Worm (Caenorhabditis elegans): ENCODE measurements around the gene cnd-1.
A peak's percentile ranks its signal among the peaks of the same experiment; 100 is the strongest.

Gene cnd-1

DNA sequence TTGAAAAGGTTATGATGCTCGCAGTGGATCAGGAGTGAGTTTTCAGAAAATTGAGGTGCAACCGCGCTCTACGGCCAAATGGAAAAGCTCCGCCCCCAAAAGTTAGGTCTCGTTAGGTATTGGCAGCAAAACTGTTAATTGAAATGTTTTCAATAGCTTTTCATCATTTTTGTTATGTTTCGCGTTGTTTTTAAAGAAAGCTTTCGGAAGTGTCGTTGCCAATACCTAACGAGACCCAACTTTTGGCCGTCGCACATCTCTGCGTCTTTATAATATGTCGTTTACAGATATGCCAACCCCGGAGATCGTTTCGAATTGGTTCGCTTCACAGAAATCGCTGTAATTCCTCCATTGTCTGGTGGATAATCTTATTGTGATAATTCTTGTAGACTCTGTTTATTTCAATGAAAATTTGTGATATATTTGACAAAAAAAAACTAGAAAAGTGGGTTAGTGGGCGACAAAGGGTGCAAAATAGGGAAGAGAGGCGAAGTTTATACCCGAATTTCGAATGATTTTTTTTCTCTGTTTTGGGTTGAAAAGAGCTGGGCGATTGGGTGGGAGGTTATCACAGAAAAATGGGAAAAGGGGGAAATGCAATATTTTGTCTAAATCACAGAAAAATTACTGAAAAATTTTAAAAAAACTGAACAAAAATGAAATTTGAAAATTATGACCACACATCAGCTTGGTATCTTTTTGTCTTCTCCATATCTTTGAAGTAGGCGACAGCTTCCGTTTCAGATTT lies 48.0 kb downstream of the cnd-1 start (continued):
- TF ChIP-seq ama-1 (optimal IDR thresholded peaks at IDR 0.05) (no peak), ama-1 (GFP tag; optimal IDR thresholded peaks at IDR 0.05) (peak in 1 of 2 experiments; percentile 4), attf-5 (GFP tag; optimal IDR thresholded peaks at IDR 0.05) (peak; percentile 40), tbp1 (GFP tag; optimal IDR thresholded peaks at IDR 0.05) (peak; percentile 8), F57A8.1 (GFP tag; optimal IDR thresholded peaks at IDR 0.05) (no peak), ekl-4 (GFP tag; IDR thresholded peaks at IDR 0.05) (peak; percentile 56; the same call in 1 of the 2 replicates), lag-1 (GFP tag; IDR thresholded peaks at IDR 0.05) (no peak), F10E7.11 (tag; optimal IDR thresholded peaks at IDR 0.05) (no peak), rpc-1 (optimal IDR thresholded peaks at IDR 0.05) (no peak), rpc-1 (tag; optimal IDR thresholded peaks at IDR 0.05) (no peak), ceh-79 (tag; optimal IDR thresholded peaks at IDR 0.05) (no peak), chd-7 (tag; optimal IDR thresholded peaks at IDR 0.05) (peak; percentile 61), repo-1 (tag; optimal IDR thresholded peaks at IDR 0.05) (peak; percentile 91), Y53G8AR.9 (GFP tag; conservative IDR thresholded peaks at IDR 0.05) (peak; percentile 77), ztf-6 (GFP tag; IDR thresholded peaks at IDR 0.05) (no peak), dpff-1 (tag; optimal IDR thresholded peaks at IDR 0.05) (no peak), let-526 (GFP tag; IDR thresholded peaks at IDR 0.05) (no peak), lin-40 (tag; optimal IDR thresholded peaks at IDR 0.05) (peak; percentile 50), B0261.1 (tag; optimal IDR thresholded peaks at IDR 0.05) (no peak), F52B5.7 (tag; optimal IDR thresholded peaks at IDR 0.05) (peak; percentile 11), bed-1 (GFP tag; IDR thresholded peaks at IDR 0.05) (no peak), lin-26 (GFP tag; IDR thresholded peaks at IDR 0.05) (peak; percentile 62; the same call in 1 of the 2 replicates), lsl-1 (GFP tag; optimal IDR thresholded peaks at IDR 0.05) (no peak), snpc-4 (GFP tag; optimal IDR thresholded peaks at IDR 0.05) (no peak), snpc-4 (tag; optimal IDR thresholded peaks at IDR 0.05) (no peak)

DNA sequence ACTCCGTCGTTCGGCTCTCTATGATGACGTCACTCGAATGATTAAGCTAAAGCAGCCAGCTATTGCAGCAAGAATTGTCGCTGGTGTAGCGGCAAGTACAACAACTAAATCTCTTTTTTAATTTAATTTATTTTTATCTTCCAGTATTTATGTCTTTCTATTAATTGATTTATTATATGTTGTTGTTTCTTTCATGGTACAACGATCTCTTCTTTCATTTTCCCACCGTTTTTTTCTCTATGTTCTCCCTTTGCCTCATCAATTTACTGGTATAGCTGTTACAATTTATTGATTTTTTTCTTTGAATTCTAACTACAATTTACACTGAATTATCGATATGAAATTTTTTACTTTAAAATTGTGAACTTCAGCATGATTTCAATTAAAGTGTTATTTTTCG lies 48.7 kb downstream of the cnd-1 start, which contains the start of gene moc-6:
Gene moc-6 (plus strand): TSS at position 301 of the 400 bp plus-strand sequence.
- no peak for TF ChIP-seq efl-1 (GFP tag; optimal IDR thresholded peaks at IDR 0.05)
- no peak for TF ChIP-seq madf-10 (tag; optimal IDR thresholded peaks at IDR 0.05)
- no peak for TF ChIP-seq attf-5 (GFP tag; optimal IDR thresholded peaks at IDR 0.05)
- no peak for TF ChIP-seq zfh-2 (GFP tag; conservative IDR thresholded peaks at IDR 0.05)
- no peak for TF ChIP-seq lsl-1 (GFP tag; optimal IDR thresholded peaks at IDR 0.05)
- no peak for TF ChIP-seq F52B5.7 (tag; optimal IDR thresholded peaks at IDR 0.05)
- TF ChIP-seq T26A5.8 (tag; optimal IDR thresholded peaks at IDR 0.05) = no peak

DNA sequence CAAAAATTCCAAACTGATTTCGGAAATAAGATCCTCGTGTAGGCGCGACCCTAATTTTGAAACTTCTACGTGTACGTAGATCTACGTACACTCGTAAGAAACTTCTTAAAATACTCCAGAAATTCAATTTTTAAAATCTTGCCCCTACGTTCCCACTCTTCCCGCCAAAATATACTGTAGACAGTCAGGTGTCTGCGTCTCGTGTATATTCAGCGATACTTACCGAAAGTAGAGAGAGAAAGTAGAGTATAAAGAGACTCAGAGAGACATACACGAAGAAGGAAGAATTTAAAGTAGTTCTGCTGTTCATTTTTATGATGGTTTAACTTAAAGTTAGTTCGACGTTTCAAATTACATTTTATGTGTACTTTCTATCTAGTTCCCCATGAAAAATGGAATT lies 51.2 kb downstream of the cnd-1 start:
- TF ChIP-seq hmg-1.2 (GFP tag; IDR thresholded peaks at IDR 0.05) = peak; percentile 20; the same call in 1 of the 2 replicates
- no peak for TF ChIP-seq mes-4 (tag; optimal IDR thresholded peaks at IDR 0.05)

DNA sequence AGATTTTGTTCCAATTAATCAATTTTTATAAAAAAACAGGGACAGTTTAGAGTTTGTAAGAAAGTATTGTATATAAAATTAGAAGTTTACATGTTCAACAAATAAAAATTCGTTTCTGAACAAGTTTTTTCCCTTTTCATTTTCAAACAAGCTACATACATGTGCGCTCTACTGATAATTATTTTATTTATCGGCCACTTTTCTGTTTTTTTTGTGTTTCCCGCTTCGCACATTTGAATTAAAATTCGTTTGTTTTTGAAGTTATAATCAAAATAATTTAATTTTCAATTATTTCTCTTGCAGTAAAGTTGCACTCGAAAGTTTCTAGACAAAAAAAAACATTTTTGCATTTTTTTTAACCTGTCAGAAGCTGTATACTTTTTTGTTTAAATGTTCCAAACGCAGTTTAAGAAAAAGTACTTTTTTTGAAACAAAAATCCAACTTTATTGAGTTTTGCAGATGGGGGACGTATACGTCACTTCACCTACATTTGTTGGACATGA lies 53.7 kb downstream of the cnd-1 start, which contains the start of gene hira-1:
Gene hira-1 (plus strand): TSS at position 454 of the 504 bp plus-strand sequence.
- TF ChIP-seq lin-54 (GFP tag; optimal IDR thresholded peaks at IDR 0.05) (peak; percentile 37), cebp-2 (GFP tag; IDR thresholded peaks at IDR 0.05) (no peak), efl-1 (GFP tag; optimal IDR thresholded peaks at IDR 0.05) (peak; percentile 60), ceh-91 (GFP tag; IDR thresholded peaks at IDR 0.05) (no peak), mcd-1 (GFP tag; IDR thresholded peaks at IDR 0.05) (peak; percentile 50; the same call in 1 of the 2 replicates), attf-5 (GFP tag; optimal IDR thresholded peaks at IDR 0.05) (peak; percentile 17), T26A5.8 (tag; optimal IDR thresholded peaks at IDR 0.05) (no peak), hsf-1 (GFP tag; IDR thresholded peaks at IDR 0.05) (no peak), lin-35 (GFP tag; optimal IDR thresholded peaks at IDR 0.05) (peak in 1 of 3 experiments; percentile 42), Y56A3A.18 (GFP tag; IDR thresholded peaks at IDR 0.05) (no peak), F57A8.1 (GFP tag; optimal IDR thresholded peaks at IDR 0.05) (no peak)
